Worm (Caenorhabditis elegans): ENCODE data around the gene col-19.

col-19 gene

ce11 chrX:410073-410572 lies 11.4 kb upstream of the col-19 start (continued):
- TF ChIP-seq ccch-3 (GFP tag; optimal IDR thresholded peaks at IDR 0.05) (no peak), F33H1.4 (GFP tag; IDR thresholded peaks at IDR 0.05) (no peak), lin-54 (GFP tag; optimal IDR thresholded peaks at IDR 0.05) (peak; percentile 68), nhr-90 (tag; optimal IDR thresholded peaks at IDR 0.05) (peak; percentile 83), chd-7 (tag; optimal IDR thresholded peaks at IDR 0.05) (peak; percentile 89), ztf-25 (GFP tag; IDR thresholded peaks at IDR 0.05) (peak; percentile 89; the same call in 1 of the 2 replicates), ZK185.1 (tag; optimal IDR thresholded peaks at IDR 0.05; ENCODE audit: poor library complexity, severe bottlenecking) (peak; percentile 90), xnd-1 (tag; optimal IDR thresholded peaks at IDR 0.05) (no peak), nfya-1 (tag; optimal IDR thresholded peaks at IDR 0.05; ENCODE audit: borderline replicate concordance, insufficient read depth) (no peak), zim-3 (tag; optimal IDR thresholded peaks at IDR 0.05) (peak; percentile 53), pbrm-1 (GFP tag; IDR thresholded peaks at IDR 0.05) (peak; percentile 73; the same call in 1 of the 2 replicates), tlf-1 (GFP tag; optimal IDR thresholded peaks at IDR 0.05) (peak; percentile 69), nhr-120 (GFP tag; IDR thresholded peaks at IDR 0.05) (0 out of 2 replicates have a peak, but pooled peaks have one; percentile 50), repo-1 (tag; optimal IDR thresholded peaks at IDR 0.05) (peak; percentile 92), pha-4 (tag; optimal IDR thresholded peaks at IDR 0.05) (no peak), unc-130 (GFP tag; optimal IDR thresholded peaks at IDR 0.05) (no peak), dpff-1 (tag; optimal IDR thresholded peaks at IDR 0.05) (no peak)

- no peak; the same call in 1 of the 2 replicates for TF ChIP-seq B0336.3 (GFP tag; IDR thresholded peaks at IDR 0.05)
- TF ChIP-seq zfh-2 (GFP tag; conservative IDR thresholded peaks at IDR 0.05), result peak; percentile 89
- TF ChIP-seq madf-6 (GFP tag; IDR thresholded peaks at IDR 0.05), result no peak
- TF ChIP-seq lin-40 (tag; optimal IDR thresholded peaks at IDR 0.05), result peak; percentile 90
- no peak for TF ChIP-seq Y67H2A.10 (GFP tag; conservative IDR thresholded peaks at IDR 0.05)
- TF ChIP-seq F52B5.7 (tag; optimal IDR thresholded peaks at IDR 0.05), result no peak
- TF ChIP-seq rcor-1 (GFP tag; IDR thresholded peaks at IDR 0.05), result no peak
- 0 out of 2 replicates have a peak, but pooled peaks have one; percentile 53 for TF ChIP-seq hlh-26 (GFP tag; conservative IDR thresholded peaks at IDR 0.05)
- TF ChIP-seq let-607 (tag; optimal IDR thresholded peaks at IDR 0.05), result peak in 1 of 2 experiments; percentile 1
- TF ChIP-seq lin-26 (GFP tag; IDR thresholded peaks at IDR 0.05), result peak; percentile 85
- TF ChIP-seq lsy-27 (tag; optimal IDR thresholded peaks at IDR 0.05; ENCODE audit: borderline replicate concordance, insufficient read depth), result no peak
- peak; percentile 68 for TF ChIP-seq ztf-26 (tag; optimal IDR thresholded peaks at IDR 0.05)
- TF ChIP-seq nhr-120 (GFP tag; IDR thresholded peaks at IDR 0.05), result 0 out of 2 replicates have a peak, but pooled peaks have one; percentile 14
- peak; percentile 11 for TF ChIP-seq B0035.1 (tag; optimal IDR thresholded peaks at IDR 0.05)
- TF ChIP-seq dox-1 (GFP tag; IDR thresholded peaks at IDR 0.05), result 0 out of 2 replicates have a peak, but pooled peaks have one; percentile 5
- no peak for TF ChIP-seq mxl-1 (tag; optimal IDR thresholded peaks at IDR 0.05)
- TF ChIP-seq ceh-27 (GFP tag; optimal IDR thresholded peaks at IDR 0.05), result no peak
- no peak for TF ChIP-seq F33H1.4 (GFP tag; IDR thresholded peaks at IDR 0.05)
- TF ChIP-seq egl-44 (GFP tag; IDR thresholded peaks at IDR 0.05), result no peak
- no peak for TF ChIP-seq ceh-91 (GFP tag; IDR thresholded peaks at IDR 0.05)
- TF ChIP-seq xnd-1 (tag; optimal IDR thresholded peaks at IDR 0.05), result no peak
- TF ChIP-seq egrh-3 (GFP tag; IDR thresholded peaks at IDR 0.05), result peak; percentile 76; the same call in 1 of the 2 replicates
- no peak for TF ChIP-seq tbx-9 (tag; optimal IDR thresholded peaks at IDR 0.05; ENCODE audit: borderline replicate concordance)
- TF ChIP-seq mes-4 (tag; optimal IDR thresholded peaks at IDR 0.05), result peak; percentile 25
- TF ChIP-seq nhr-27 (tag; optimal IDR thresholded peaks at IDR 0.05), result no peak
- no peak for TF ChIP-seq efl-1 (GFP tag; optimal IDR thresholded peaks at IDR 0.05)
- TF ChIP-seq rpc-1 (optimal IDR thresholded peaks at IDR 0.05), result no peak
- TF ChIP-seq rpc-1 (tag; optimal IDR thresholded peaks at IDR 0.05), result no peak
Measured at ce11 chrX:421785-422657, 514 bp downstream of the col-19 start.
